Fruit fly (Drosophila melanogaster) whole organism, embryonic: Measurements from ENCODE around the gene RpLP1.
A peak's percentile ranks its signal among the peaks of the same experiment; 100 is the strongest.

Source experiments
- ATbp ChIP-seq: fragments of 200-800 bp; sonication (Bioruptor generic); optimal IDR thresholded peaks from 2 replicates; lab custom pipeline; 2017; ENCODE audit warnings: missing biosample characterization, mild to moderate bottlenecking, missing genetic modification characterization, missing genetic modification reagents
- CG10267 ChIP-seq: fragments of 200-800 bp; sonication (Bioruptor generic); optimal IDR thresholded peaks from 2 replicates; lab custom pipeline; 2018; ENCODE audit warnings: missing biosample characterization, mild to moderate bottlenecking, missing genetic modification characterization, moderate library complexity
- CG12744 ChIP-seq: fragments of 200-800 bp; sonication (Bioruptor generic); optimal IDR thresholded peaks from 2 replicates; lab custom pipeline; 2016; ENCODE audit warnings: missing biosample characterization, missing genetic modification characterization
- CG13287 ChIP-seq: fragments of 200-800 bp; sonication (Bioruptor generic); IDR thresholded peaks from 2 replicates; pipeline ENCODE4 v1.3.6; 2022; ENCODE audit warnings: missing biosample characterization, missing genetic modification characterization; ENCODE audit not compliant: partially characterized antibody
- CG13624 ChIP-seq: fragments of 200-800 bp; sonication (Bioruptor generic); optimal IDR thresholded peaks from 2 replicates; lab custom pipeline; 2016; ENCODE audit warnings: missing biosample characterization, missing genetic modification characterization
- CG14667 ChIP-seq: fragments of 200-800 bp; sonication (Bioruptor generic); IDR thresholded peaks from 2 replicates; pipeline ENCODE4 v1.3.6; 2022; ENCODE audit warnings: missing biosample characterization, missing genetic modification characterization
- CG16813 ChIP-seq: fragments of 200-800 bp; sonication (Bioruptor generic); IDR thresholded peaks from 3 replicates; pipeline ENCODE4 v1.3.6; 2022; ENCODE audit warnings: missing biosample characterization, missing genetic modification characterization; ENCODE audit not compliant: partially characterized antibody
- CG17912 ChIP-seq: fragments of 200-800 bp; sonication (Bioruptor generic); optimal IDR thresholded peaks from 2 replicates; lab custom pipeline; 2018; ENCODE audit warnings: missing biosample characterization, mild to moderate bottlenecking, missing genetic modification characterization
- CG18476 ChIP-seq: fragments of 200-800 bp; sonication (Bioruptor generic); optimal IDR thresholded peaks from 2 replicates; lab custom pipeline; 2016; ENCODE audit warnings: missing biosample characterization, mild to moderate bottlenecking, missing genetic modification characterization
- CG2678 ChIP-seq: fragments of 200-800 bp; sonication (Bioruptor generic); optimal IDR thresholded peaks from 3 replicates; lab custom pipeline; 2019; ENCODE audit warnings: missing biosample characterization, mild to moderate bottlenecking, missing genetic modification characterization, moderate library complexity
- CG2712 ChIP-seq: fragments of 200-800 bp; optimal IDR thresholded peaks from 3 replicates; lab custom pipeline; 2019; ENCODE audit warnings: missing biosample characterization, mild to moderate bottlenecking, missing genetic modification characterization, moderate library complexity
- CG30020 ChIP-seq: fragments of 200-800 bp; optimal IDR thresholded peaks from 2 replicates; lab custom pipeline; 2019; ENCODE audit warnings: missing biosample characterization, mild to moderate bottlenecking, missing genetic modification characterization, moderate library complexity
- CG34422 ChIP-seq: fragments of 200-800 bp; sonication (Bioruptor generic); IDR thresholded peaks from 3 replicates; pipeline ENCODE4 v1.3.6; 2022; ENCODE audit warnings: missing biosample characterization, missing genetic modification characterization
- CG3847 ChIP-seq: fragments of 200-800 bp; sonication (Bioruptor generic); IDR thresholded peaks from 2 replicates; pipeline ENCODE4 v1.3.6; 2022; ENCODE audit warnings: missing biosample characterization, missing genetic modification characterization
- CG4424 ChIP-seq: fragments of 200-800 bp; sonication (Bioruptor generic); optimal IDR thresholded peaks from 3 replicates; lab custom pipeline; 2016; ENCODE audit warnings: missing biosample characterization, missing genetic modification characterization
- CG4617 ChIP-seq: fragments of 200-800 bp; sonication (Bioruptor generic); optimal IDR thresholded peaks from 3 replicates; lab custom pipeline; 2016; ENCODE audit warnings: missing biosample characterization, missing genetic modification characterization, borderline replicate concordance
- CG6254 ChIP-seq: fragments of 200-800 bp; sonication (Bioruptor generic); optimal IDR thresholded peaks from 3 replicates; lab custom pipeline; 2017; ENCODE audit warnings: mild to moderate bottlenecking, missing biosample characterization, missing genetic modification reagents, missing genetic modification characterization
- CG6813 ChIP-seq: fragments of 200-800 bp; sonication (Bioruptor generic); optimal IDR thresholded peaks from 2 replicates; lab custom pipeline; 2017; ENCODE audit warnings: missing biosample characterization, missing genetic modification characterization, mild to moderate bottlenecking, moderate library complexity, missing genetic modification reagents
- CG8944 ChIP-seq: fragments of 200-800 bp; sonication (Bioruptor generic); optimal IDR thresholded peaks from 3 replicates; lab custom pipeline; 2016; ENCODE audit warnings: missing biosample characterization, missing genetic modification characterization
- CG9797 ChIP-seq: fragments of 200-800 bp; sonication (Bioruptor generic); optimal IDR thresholded peaks from 3 replicates; lab custom pipeline; 2018; ENCODE audit warnings: missing biosample characterization, mild to moderate bottlenecking, missing genetic modification characterization
- CrebB ChIP-seq: fragments of 200-800 bp; sonication (Bioruptor generic); optimal IDR thresholded peaks from 3 replicates; lab custom pipeline; 2018; ENCODE audit warnings: missing biosample characterization, mild to moderate bottlenecking, missing genetic modification characterization
- Dfd ChIP-seq, 2 experiments: fragments of >200 bp; optimal IDR thresholded peaks; 2 replicates each; lab custom pipeline; 2017; ENCODE audit warnings: missing biosample characterization in 2 of 2, missing genetic modification characterization in 2 of 2
- E2f2 ChIP-seq: fragments of 200-800 bp; sonication (Bioruptor generic); IDR thresholded peaks from 2 replicates; pipeline ENCODE4 v1.3.6; 2022; ENCODE audit warnings: missing biosample characterization, missing genetic modification characterization
- GATAe ChIP-seq: fragments of 200-800 bp; sonication (Bioruptor generic); conservative IDR thresholded peaks from 2 replicates; pipeline ENCODE4 v1.3.6; 2022; ENCODE audit warnings: missing biosample characterization, missing genetic modification characterization
- Jarid2 ChIP-seq: fragments of 200-800 bp; sonication (Bioruptor generic); optimal IDR thresholded peaks from 3 replicates; lab custom pipeline; 2017; ENCODE audit warnings: mild to moderate bottlenecking, missing biosample characterization, missing genetic modification reagents, missing genetic modification characterization
- MESR4 ChIP-seq: fragments of 200-800 bp; sonication (Bioruptor generic); optimal IDR thresholded peaks from 2 replicates; lab custom pipeline; 2018; ENCODE audit warnings: missing biosample characterization, mild to moderate bottlenecking, missing genetic modification characterization, moderate library complexity
- Nf-YB ChIP-seq: fragments of 200-800 bp; sonication (Bioruptor generic); optimal IDR thresholded peaks from 3 replicates; lab custom pipeline; 2019; ENCODE audit warnings: missing biosample characterization, mild to moderate bottlenecking, missing genetic modification characterization, moderate library complexity
- Sin3A ChIP-seq: fragments of >200 bp; optimal IDR thresholded peaks from 2 replicates; lab custom pipeline; 2018
- Sry-δ ChIP-seq: fragments of 200-800 bp; sonication (Bioruptor generic); optimal IDR thresholded peaks from 2 replicates; lab custom pipeline; 2016; ENCODE audit warnings: missing biosample characterization, missing genetic modification characterization
- Xbp1 ChIP-seq: fragments of 200-800 bp; sonication (Bioruptor generic); optimal IDR thresholded peaks from 3 replicates; lab custom pipeline; 2016; ENCODE audit warnings: missing biosample characterization, mild to moderate bottlenecking, missing genetic modification characterization
- ase ChIP-seq: fragments of 200-800 bp; sonication (Bioruptor generic); IDR thresholded peaks from 3 replicates; pipeline ENCODE4 v1.3.6; 2022; ENCODE audit warnings: missing biosample characterization, missing genetic modification characterization
- ash1 ChIP-seq: fragments of 200-800 bp; sonication (Bioruptor generic); optimal IDR thresholded peaks from 2 replicates; lab custom pipeline; 2018; ENCODE audit warnings: missing biosample characterization, mild to moderate bottlenecking, missing genetic modification characterization
- ci ChIP-seq: fragments of 200-800 bp; sonication (Bioruptor generic); IDR thresholded peaks from 3 replicates; pipeline ENCODE4 v1.3.6; 2022; ENCODE audit warnings: missing biosample characterization, missing genetic modification characterization
- crp ChIP-seq, 2 experiments: fragments of 200-800 bp; sonication (Bioruptor generic); optimal IDR thresholded peaks; 2 replicates in 1 of 2; 3 replicates in 1 of 2; lab custom pipeline; 2017; ENCODE audit warnings: missing biosample characterization in 2 of 2, missing genetic modification characterization in 2 of 2, mild to moderate bottlenecking in 1 of 2, moderate library complexity in 1 of 2
- ftz-f1 ChIP-seq: fragments of 200-800 bp; sonication (Bioruptor generic); optimal IDR thresholded peaks from 2 replicates; lab custom pipeline; 2016; ENCODE audit warnings: missing biosample characterization, missing genetic modification characterization
- gfzf ChIP-seq: fragments of 200-800 bp; sonication (Bioruptor generic); optimal IDR thresholded peaks from 2 replicates; lab custom pipeline; 2016; ENCODE audit warnings: missing biosample characterization, mild to moderate bottlenecking, missing genetic modification characterization, moderate library complexity
- jumu ChIP-seq: fragments of 200-800 bp; sonication (Bioruptor generic); optimal IDR thresholded peaks from 3 replicates; lab custom pipeline; 2016; ENCODE audit warnings: missing biosample characterization, missing genetic modification characterization
- maf-S ChIP-seq: fragments of 200-800 bp; sonication (Bioruptor generic); optimal IDR thresholded peaks from 2 replicates; lab custom pipeline; 2016; ENCODE audit warnings: missing biosample characterization, missing genetic modification characterization
- nerfin-2 ChIP-seq: fragments of 200-800 bp; sonication (Bioruptor generic); IDR thresholded peaks from 2 replicates; pipeline ENCODE4 v1.3.6; 2022; ENCODE audit warnings: missing biosample characterization, missing genetic modification characterization; ENCODE audit not compliant: partially characterized antibody
- nmo ChIP-seq: fragments of 200-800 bp; sonication (Bioruptor generic); optimal IDR thresholded peaks from 2 replicates; lab custom pipeline; 2018; ENCODE audit warnings: missing biosample characterization, mild to moderate bottlenecking, missing genetic modification characterization, moderate library complexity
- pan ChIP-seq, 4 experiments: fragments of >200 bp in 3 of 4; fragments of 200-800 bp in 1 of 4; sonication (Bioruptor generic) in 1 of 4; optimal IDR thresholded peaks in 3 of 4; IDR thresholded peaks in 1 of 4; 2 replicates each; pipeline versions ENCODE4 v1.3.6 to Lab custom; 2017 to 2022; ENCODE audit warnings: missing biosample characterization in 2 of 4, missing genetic modification characterization in 2 of 4, mixed read lengths in 1 of 4
- prd ChIP-seq, 3 experiments: fragments of >200 bp in 2 of 3; fragments of 200-800 bp in 1 of 3; sonication (Bioruptor generic) in 1 of 3; optimal IDR thresholded peaks in 2 of 3; IDR thresholded peaks in 1 of 3; 2 replicates in 2 of 3; 3 replicates in 1 of 3; pipeline versions ENCODE4 v1.3.6 to Lab custom; 2017 to 2022; ENCODE audit warnings: missing biosample characterization in 1 of 3, missing genetic modification characterization in 1 of 3
- so ChIP-seq: fragments of 200-800 bp; sonication (Bioruptor generic); IDR thresholded peaks from 3 replicates; pipeline ENCODE4 v1.3.6; 2022; ENCODE audit warnings: missing biosample characterization, missing genetic modification characterization
- ssp ChIP-seq: fragments of 200-800 bp; sonication (Bioruptor generic); IDR thresholded peaks from 2 replicates; pipeline ENCODE4 v1.3.6; 2022; ENCODE audit warnings: missing biosample characterization, missing genetic modification characterization
- stwl ChIP-seq: fragments of 200-800 bp; sonication (Bioruptor generic); optimal IDR thresholded peaks from 3 replicates; lab custom pipeline; 2018; ENCODE audit warnings: missing biosample characterization, mild to moderate bottlenecking, missing genetic modification characterization, moderate library complexity
- trh ChIP-seq: fragments of 200-800 bp; sonication (Bioruptor generic); optimal IDR thresholded peaks from 2 replicates; lab custom pipeline; 2016; ENCODE audit warnings: missing biosample characterization, missing genetic modification characterization
- usp ChIP-seq: fragments of >200 bp; optimal IDR thresholded peaks from 2 replicates; lab custom pipeline; 2017; ENCODE audit warnings: missing biosample characterization, missing genetic modification characterization
- vvl ChIP-seq: fragments of 200-800 bp; sonication (Bioruptor generic); IDR thresholded peaks from 2 replicates; pipeline ENCODE4 v1.3.6; 2022; ENCODE audit warnings: missing biosample characterization, missing genetic modification characterization
- zen2 ChIP-seq: fragments of 200-800 bp; sonication (Bioruptor generic); IDR thresholded peaks from 3 replicates; pipeline ENCODE4 v1.3.6; 2022; ENCODE audit warnings: missing biosample characterization, missing genetic modification characterization; ENCODE audit not compliant: partially characterized antibody

RpLP1 gene

DNA sequence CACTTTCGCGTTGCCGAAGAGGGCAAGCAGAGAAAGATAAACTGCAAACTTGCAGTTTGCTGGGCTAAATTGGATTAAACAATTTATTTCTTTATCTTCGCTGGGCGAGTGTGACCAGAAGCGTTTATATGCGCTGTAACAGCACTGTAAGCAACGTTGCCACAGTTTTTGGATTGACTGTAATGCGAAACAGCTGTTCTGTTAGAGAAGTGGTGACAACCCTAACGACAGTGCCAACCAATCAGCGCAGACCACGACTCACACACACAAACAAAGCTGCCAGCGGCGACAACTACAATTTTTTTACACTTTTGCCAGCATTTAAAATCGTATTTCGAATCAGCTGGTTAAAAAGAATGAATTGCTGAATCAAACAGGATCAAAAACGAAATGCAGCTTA is 33.1 kb downstream of the RpLP1 start, which contains the start of the genes crq and shv (continued):
- 0 out of 3 replicates have a peak, but pooled peaks have one; percentile 11 for TF ChIP-seq ci (GFP tag; lab: Robert Waterston, UW)
- no peak for TF ChIP-seq jumu (GFP tag; lab: Kevin White, UChicago)
- peak; percentile 43; the same call in 2 of the 3 replicates for TF ChIP-seq zen2
- TF ChIP-seq trh, result no peak
- TF ChIP-seq E2f2 (GFP tag; lab: Robert Waterston, UW), result peak; percentile 37; the same call in 1 of the 2 replicates
- no peak for TF ChIP-seq CG6813 (GFP tag; lab: Kevin White, UChicago)
- TF ChIP-seq Sry-δ (GFP tag; lab: Kevin White, UChicago), result peak; percentile 3
- peak; percentile 34 for TF ChIP-seq CG2712 (tag; lab: Kevin White, UChicago)
- TF ChIP-seq Jarid2 (GFP tag; lab: Kevin White, UChicago), result no peak
- no peak for TF ChIP-seq CG18476 (GFP tag; lab: Kevin White, UChicago)
- no peak for TF ChIP-seq pan (optimal IDR thresholded peaks at IDR 0.05; lab: Kevin White, UChicago)
- TF ChIP-seq pan (GFP tag; optimal IDR thresholded peaks at IDR 0.05 in 1 of 2, IDR thresholded peaks at IDR 0.05 in 1 of 2), result no peak
- no peak for TF ChIP-seq ash1 (GFP tag; lab: Kevin White, UChicago)
- TF ChIP-seq ssp, result no peak
- TF ChIP-seq nmo (GFP tag; lab: Kevin White, UChicago), result peak; percentile 8
- TF ChIP-seq CrebB, result peak; percentile 9
- TF ChIP-seq CG3847 (GFP tag; lab: Robert Waterston, UW), result peak; percentile 33; the same call in 1 of the 2 replicates
- peak; percentile 52; the same call in 1 of the 3 replicates for TF ChIP-seq CG34422
- no peak for TF ChIP-seq maf-S (GFP tag; lab: Kevin White, UChicago)
- no peak for TF ChIP-seq vvl (GFP tag; lab: Robert Waterston, UW)
- 0 out of 3 replicates have a peak, but pooled peaks have one; percentile 20 for TF ChIP-seq CG16813 (GFP tag; lab: Robert Waterston, UW)
- TF ChIP-seq MESR4 (GFP tag; lab: Kevin White, UChicago), result peak; percentile 72
- TF ChIP-seq CG9797 (GFP tag; lab: Kevin White, UChicago), result peak; percentile 85
- no peak for TF ChIP-seq CG8944 (GFP tag; lab: Kevin White, UChicago)
- no peak for TF ChIP-seq Dfd (GFP tag; optimal IDR thresholded peaks at IDR 0.05; lab: Kevin White, UChicago)
- TF ChIP-seq prd (optimal IDR thresholded peaks at IDR 0.05; lab: Kevin White, UChicago), result no peak
- no peak for TF ChIP-seq prd (GFP tag; IDR thresholded peaks at IDR 0.05; lab: Robert Waterston, UW)
- no peak for TF ChIP-seq CG4424 (GFP tag; lab: Kevin White, UChicago)
- peak; percentile 61 for TF ChIP-seq gfzf (GFP tag; lab: Kevin White, UChicago)
- TF ChIP-seq CG2678 (tag; lab: Kevin White, UChicago), result no peak
- TF ChIP-seq CG10267, result peak; percentile 31
- TF ChIP-seq stwl (tag; lab: Kevin White, UChicago), result peak; percentile 95
- TF ChIP-seq ATbp (GFP tag; lab: Kevin White, UChicago), result no peak
- TF ChIP-seq ftz-f1 (GFP tag; lab: Kevin White, UChicago), result peak; percentile 12
- TF ChIP-seq CG13624 (GFP tag; lab: Kevin White, UChicago), result no peak
- TF ChIP-seq CG4617 (GFP tag; lab: Kevin White, UChicago), result peak; percentile 72
- TF ChIP-seq CG12744 (GFP tag; lab: Kevin White, UChicago), result no peak
- no peak for TF ChIP-seq CG6254 (GFP tag; lab: Kevin White, UChicago)
- no peak for TF ChIP-seq CG17912 (GFP tag; lab: Kevin White, UChicago)
- TF ChIP-seq ase (GFP tag; lab: Robert Waterston, UW), result no peak
- no peak for TF ChIP-seq GATAe (GFP tag; lab: Robert Waterston, UW)
- peak; percentile 32 for TF ChIP-seq Sin3A (lab: Kevin White, UChicago)
- TF ChIP-seq usp (GFP tag; lab: Kevin White, UChicago), result no peak
- no peak for TF ChIP-seq CG30020
- peak; percentile 89 to 99 for TF ChIP-seq crp (GFP tag; optimal IDR thresholded peaks at IDR 0.05; lab: Kevin White, UChicago)
- TF ChIP-seq so (GFP tag; lab: Robert Waterston, UW), result no peak
- TF ChIP-seq CG13287 (GFP tag; lab: Robert Waterston, UW), result peak; percentile 72
- TF ChIP-seq nerfin-2 (GFP tag; lab: Robert Waterston, UW), result no peak
- peak; percentile 98 for TF ChIP-seq Xbp1 (GFP tag; lab: Kevin White, UChicago)
- TF ChIP-seq CG14667 (GFP tag; lab: Robert Waterston, UW), result no peak
- TF ChIP-seq Nf-YB (GFP tag; lab: Kevin White, UChicago), result peak; percentile 99
